Fruit fly (Drosophila melanogaster) whole organism, embryonic: ENCODE data around the gene alphaTub84B.

Source experiments
- Asciz ChIP-seq: fragments of 200-800 bp; sonication (Bioruptor generic); optimal IDR thresholded peaks from 2 replicates; lab custom pipeline; 2017; ENCODE audit warnings: missing biosample characterization, mild to moderate bottlenecking, missing genetic modification characterization, missing genetic modification reagents
- Bdp1 ChIP-seq: fragments of 200-800 bp; sonication (Bioruptor generic); optimal IDR thresholded peaks from 3 replicates; lab custom pipeline; 2016; ENCODE audit warnings: missing biosample characterization, missing genetic modification characterization
- CG10959 ChIP-seq: fragments of 200-800 bp; sonication (Bioruptor generic); IDR thresholded peaks from 2 replicates; pipeline ENCODE4 v1.3.6; 2022; ENCODE audit warnings: missing biosample characterization, missing genetic modification characterization
- CG11247 ChIP-seq: fragments of 200-800 bp; sonication (Bioruptor generic); IDR thresholded peaks from 2 replicates; pipeline ENCODE4 v1.3.6; 2022; ENCODE audit warnings: missing biosample characterization, missing genetic modification characterization
- CG15269 ChIP-seq: fragments of 200-800 bp; sonication (Bioruptor generic); optimal IDR thresholded peaks from 2 replicates; lab custom pipeline; 2018; ENCODE audit warnings: missing biosample characterization, mild to moderate bottlenecking, missing genetic modification characterization, moderate library complexity
- CG15514 ChIP-seq: fragments of 200-800 bp; sonication (Bioruptor generic); optimal IDR thresholded peaks from 3 replicates; lab custom pipeline; 2017; ENCODE audit warnings: missing biosample characterization, missing genetic modification characterization, mild to moderate bottlenecking, moderate library complexity, missing genetic modification reagents
- CG1603 ChIP-seq: fragments of 200-800 bp; sonication (Bioruptor generic); optimal IDR thresholded peaks from 2 replicates; lab custom pipeline; 2019; ENCODE audit warnings: missing biosample characterization, mild to moderate bottlenecking, missing genetic modification characterization, moderate library complexity
- CG1832 ChIP-seq: fragments of 200-800 bp; sonication (Bioruptor generic); optimal IDR thresholded peaks from 2 replicates; lab custom pipeline; 2017; ENCODE audit warnings: missing biosample characterization, mild to moderate bottlenecking, missing genetic modification characterization, inconsistent platforms
- CG18599 ChIP-seq: fragments of 200-800 bp; sonication (Bioruptor generic); optimal IDR thresholded peaks from 3 replicates; lab custom pipeline; 2017; ENCODE audit warnings: missing biosample characterization, missing genetic modification characterization, mild to moderate bottlenecking, moderate library complexity, missing genetic modification reagents
- CG18619 ChIP-seq: fragments of 200-800 bp; sonication (Bioruptor generic); optimal IDR thresholded peaks from 3 replicates; lab custom pipeline; 2017; ENCODE audit warnings: missing biosample characterization, mild to moderate bottlenecking, missing genetic modification characterization
- CG31365 ChIP-seq: fragments of 200-800 bp; sonication (Bioruptor generic); optimal IDR thresholded peaks from 2 replicates; lab custom pipeline; 2018; ENCODE audit warnings: missing biosample characterization, mild to moderate bottlenecking, missing genetic modification characterization
- CG31388 ChIP-seq: fragments of 200-800 bp; sonication (Bioruptor generic); optimal IDR thresholded peaks from 2 replicates; lab custom pipeline; 2016; ENCODE audit warnings: missing biosample characterization, missing genetic modification characterization
- CG4707 ChIP-seq: fragments of 200-800 bp; sonication (Bioruptor generic); optimal IDR thresholded peaks from 2 replicates; lab custom pipeline; 2018; ENCODE audit warnings: missing biosample characterization, mild to moderate bottlenecking, missing genetic modification characterization, moderate library complexity
- CG4854 ChIP-seq: fragments of 200-800 bp; sonication (Bioruptor generic); optimal IDR thresholded peaks from 2 replicates; lab custom pipeline; 2016; ENCODE audit warnings: missing biosample characterization, missing genetic modification characterization, inconsistent platforms
- CG6175 ChIP-seq: fragments of 200-800 bp; sonication (Bioruptor generic); IDR thresholded peaks from 3 replicates; pipeline ENCODE4 v1.3.6; 2022; ENCODE audit warnings: missing biosample characterization, missing genetic modification characterization
- CG6654 ChIP-seq: fragments of 200-800 bp; sonication (Bioruptor generic); optimal IDR thresholded peaks from 2 replicates; lab custom pipeline; 2017; ENCODE audit warnings: missing biosample characterization, mild to moderate bottlenecking, missing genetic modification characterization
- CG6791 ChIP-seq: fragments of 200-800 bp; sonication (Bioruptor generic); IDR thresholded peaks from 3 replicates; pipeline ENCODE4 v1.3.6; 2022; ENCODE audit warnings: missing biosample characterization, missing genetic modification characterization; ENCODE audit not compliant: partially characterized antibody
- CG6854 ChIP-seq: fragments of 200-800 bp; sonication (Bioruptor generic); optimal IDR thresholded peaks from 3 replicates; lab custom pipeline; 2017; ENCODE audit warnings: missing biosample characterization, mild to moderate bottlenecking, missing genetic modification characterization
- CG8388 ChIP-seq: fragments of 200-800 bp; sonication (Bioruptor generic); optimal IDR thresholded peaks from 2 replicates; lab custom pipeline; 2019; ENCODE audit warnings: missing biosample characterization, mild to moderate bottlenecking, missing genetic modification characterization, moderate library complexity
- CG8944 ChIP-seq: fragments of 200-800 bp; sonication (Bioruptor generic); optimal IDR thresholded peaks from 3 replicates; lab custom pipeline; 2016; ENCODE audit warnings: missing biosample characterization, missing genetic modification characterization
- CG9609 ChIP-seq: fragments of 200-800 bp; sonication (Bioruptor generic); optimal IDR thresholded peaks from 3 replicates; lab custom pipeline; 2016; ENCODE audit warnings: missing biosample characterization, missing genetic modification characterization
- CTCF ChIP-seq: fragments of 200-800 bp; sonication (Bioruptor generic); optimal IDR thresholded peaks from 2 replicates; lab custom pipeline; 2017; ENCODE audit warnings: missing biosample characterization, mild to moderate bottlenecking, missing genetic modification characterization, moderate library complexity
- Elba2 ChIP-seq: fragments of 200-800 bp; sonication (Bioruptor generic); optimal IDR thresholded peaks from 3 replicates; lab custom pipeline; 2016; ENCODE audit warnings: missing biosample characterization, missing genetic modification characterization
- Meics ChIP-seq: fragments of 200-800 bp; sonication (Bioruptor generic); optimal IDR thresholded peaks from 2 replicates; lab custom pipeline; 2017; ENCODE audit warnings: missing biosample characterization, mild to moderate bottlenecking, missing genetic modification characterization
- Myb ChIP-seq: fragments of 200-800 bp; sonication (Bioruptor generic); optimal IDR thresholded peaks from 2 replicates; lab custom pipeline; 2016; ENCODE audit warnings: missing biosample characterization, missing genetic modification characterization
- PHDP ChIP-seq: fragments of 200-800 bp; sonication (Bioruptor generic); optimal IDR thresholded peaks from 3 replicates; lab custom pipeline; 2018; ENCODE audit warnings: missing biosample characterization, mild to moderate bottlenecking, missing genetic modification characterization, moderate library complexity
- Sry-δ ChIP-seq: fragments of 200-800 bp; sonication (Bioruptor generic); optimal IDR thresholded peaks from 2 replicates; lab custom pipeline; 2016; ENCODE audit warnings: missing biosample characterization, missing genetic modification characterization
- Ssrp ChIP-seq: fragments of 200-800 bp; sonication (Bioruptor generic); optimal IDR thresholded peaks from 2 replicates; lab custom pipeline; 2018; ENCODE audit warnings: missing biosample characterization, mild to moderate bottlenecking, missing genetic modification characterization, moderate library complexity
- TFAM ChIP-seq: fragments of 200-800 bp; sonication (Bioruptor generic); optimal IDR thresholded peaks from 2 replicates; lab custom pipeline; 2017; ENCODE audit warnings: missing biosample characterization, missing genetic modification characterization, inconsistent platforms
- ato ChIP-seq: fragments of 200-800 bp; sonication (Bioruptor generic); IDR thresholded peaks from 2 replicates; pipeline ENCODE4 v1.3.6; 2022; ENCODE audit warnings: missing biosample characterization, missing genetic modification characterization; ENCODE audit not compliant: partially characterized antibody
- az2 ChIP-seq: fragments of 200-800 bp; sonication (Bioruptor generic); optimal IDR thresholded peaks from 3 replicates; lab custom pipeline; 2016; ENCODE audit warnings: missing biosample characterization, missing genetic modification characterization
- btn ChIP-seq: fragments of 200-800 bp; sonication (Bioruptor generic); optimal IDR thresholded peaks from 2 replicates; lab custom pipeline; 2016; ENCODE audit warnings: missing biosample characterization, missing genetic modification characterization
- chn ChIP-seq: fragments of 200-800 bp; sonication (Bioruptor generic); optimal IDR thresholded peaks from 2 replicates; lab custom pipeline; 2016; ENCODE audit warnings: missing biosample characterization, missing genetic modification characterization
- dm ChIP-seq: fragments of 200-800 bp; sonication (Bioruptor generic); optimal IDR thresholded peaks from 3 replicates; lab custom pipeline; 2016; ENCODE audit warnings: missing biosample characterization, missing genetic modification characterization
- dpn ChIP-seq, 2 experiments: fragments of 200-800 bp; sonication (Bioruptor generic); optimal IDR thresholded peaks; 3 replicates each; lab custom pipeline; 2016; ENCODE audit warnings: missing biosample characterization in 2 of 2, missing genetic modification characterization in 2 of 2
- emc ChIP-seq: fragments of 200-800 bp; sonication (Bioruptor generic); optimal IDR thresholded peaks from 2 replicates; lab custom pipeline; 2016; ENCODE audit warnings: missing biosample characterization, missing genetic modification characterization
- eyg ChIP-seq: fragments of 200-800 bp; sonication (Bioruptor generic); optimal IDR thresholded peaks from 3 replicates; lab custom pipeline; 2016; ENCODE audit warnings: missing biosample characterization, missing genetic modification characterization
- lov ChIP-seq, 2 experiments: fragments of 200-800 bp in 1 of 2; fragments of >200 bp in 1 of 2; sonication (Bioruptor generic) in 1 of 2; IDR thresholded peaks in 1 of 2; optimal IDR thresholded peaks in 1 of 2; 2 replicates in 1 of 2; 3 replicates in 1 of 2; pipeline versions ENCODE4 v1.3.6 to Lab custom; 2017 to 2022; ENCODE audit warnings: missing biosample characterization in 1 of 2, missing genetic modification characterization in 1 of 2
- mld ChIP-seq: fragments of 200-800 bp; sonication (Bioruptor generic); IDR thresholded peaks from 3 replicates; pipeline ENCODE4 v1.3.6; 2022; ENCODE audit warnings: missing biosample characterization, missing genetic modification characterization; ENCODE audit not compliant: partially characterized antibody
- onecut ChIP-seq: fragments of 200-800 bp; sonication (Bioruptor generic); IDR thresholded peaks from 2 replicates; pipeline ENCODE4 v1.3.6; 2022; ENCODE audit warnings: missing biosample characterization, missing genetic modification characterization
- p53 ChIP-seq: fragments of 200-800 bp; sonication (Bioruptor generic); optimal IDR thresholded peaks from 2 replicates; lab custom pipeline; 2016; ENCODE audit warnings: missing biosample characterization, missing genetic modification characterization
- pan ChIP-seq, 4 experiments: fragments of >200 bp in 3 of 4; fragments of 200-800 bp in 1 of 4; sonication (Bioruptor generic) in 1 of 4; optimal IDR thresholded peaks in 3 of 4; IDR thresholded peaks in 1 of 4; 2 replicates each; pipeline versions ENCODE4 v1.3.6 to Lab custom; 2017 to 2022; ENCODE audit warnings: missing biosample characterization in 2 of 4, missing genetic modification characterization in 2 of 4, mixed read lengths in 1 of 4
- pnt ChIP-seq: fragments of 200-800 bp; sonication (Bioruptor generic); optimal IDR thresholded peaks from 3 replicates; lab custom pipeline; 2016; ENCODE audit warnings: missing biosample characterization, missing genetic modification characterization
- pros ChIP-seq: fragments of 200-800 bp; sonication (Bioruptor generic); optimal IDR thresholded peaks from 3 replicates; lab custom pipeline; 2019; ENCODE audit warnings: missing biosample characterization, mild to moderate bottlenecking, missing genetic modification characterization, moderate library complexity
- pzg ChIP-seq: fragments of 200-800 bp; sonication (Bioruptor generic); optimal IDR thresholded peaks from 3 replicates; lab custom pipeline; 2018; ENCODE audit warnings: missing biosample characterization, mild to moderate bottlenecking, missing genetic modification characterization, moderate library complexity
- run ChIP-seq: fragments of 200-800 bp; sonication (Bioruptor generic); optimal IDR thresholded peaks from 3 replicates; lab custom pipeline; 2018; ENCODE audit warnings: missing biosample characterization, mild to moderate bottlenecking, missing genetic modification characterization
- sc ChIP-seq, 3 experiments: fragments of >200 bp in 2 of 3; fragments of 200-800 bp in 1 of 3; sonication (Bioruptor generic) in 1 of 3; optimal IDR thresholded peaks; 2 replicates in 2 of 3; 3 replicates in 1 of 3; lab custom pipeline; 2017; ENCODE audit warnings: mild to moderate bottlenecking in 1 of 3, missing biosample characterization in 1 of 3, missing genetic modification characterization in 1 of 3, missing genetic modification reagents in 1 of 3
- sug ChIP-seq: fragments of 200-800 bp; optimal IDR thresholded peaks from 2 replicates; lab custom pipeline; 2019; ENCODE audit warnings: missing biosample characterization, mild to moderate bottlenecking, missing genetic modification characterization, moderate library complexity

alphaTub84B gene

DNA sequence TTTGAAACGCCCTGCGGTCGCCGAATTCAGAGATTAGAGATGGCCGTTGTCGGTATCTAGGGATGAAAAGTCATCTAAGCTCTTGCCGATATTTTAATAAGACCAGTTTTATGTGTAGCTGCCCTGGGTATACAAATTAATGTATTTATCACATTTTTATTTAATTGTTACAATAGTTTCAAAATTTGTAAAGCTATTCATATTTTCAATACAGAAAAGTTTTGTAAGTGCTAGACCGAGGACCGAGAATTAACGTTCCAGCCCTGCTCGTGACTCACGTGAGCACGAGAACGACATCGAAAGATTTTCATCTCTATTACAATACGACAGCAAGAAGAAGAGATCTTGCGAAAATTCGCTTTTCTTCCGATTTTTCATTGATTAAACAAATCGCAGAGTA is 19.3 kb upstream of the alphaTub84B start, which contains the start of the genes CG1105 and CG1965 (continued):
- peak; percentile 86 for TF ChIP-seq ato (GFP tag; lab: Robert Waterston, UW)
- TF ChIP-seq onecut (GFP tag; lab: Robert Waterston, UW) = peak; percentile 82
- TF ChIP-seq mld = peak; percentile 88
- TF ChIP-seq Asciz = peak; percentile 71
- TF ChIP-seq CG1603 = peak; percentile 93
- peak; percentile 97 for TF ChIP-seq chn (GFP tag; lab: Kevin White, UChicago)
- TF ChIP-seq CG4854 = peak; percentile 89
- peak; percentile 94 for TF ChIP-seq pnt (GFP tag; lab: Kevin White, UChicago)
- TF ChIP-seq CG6791 (GFP tag; lab: Robert Waterston, UW) = peak; percentile 94
- no peak for TF ChIP-seq sc (optimal IDR thresholded peaks at IDR 0.05; lab: Kevin White, UChicago)
- peak; percentile 68 for TF ChIP-seq sc (GFP tag; optimal IDR thresholded peaks at IDR 0.05; lab: Kevin White, UChicago)
- peak; percentile 67 for TF ChIP-seq CTCF (GFP tag; lab: Kevin White, UChicago)
- peak; percentile 92 for TF ChIP-seq sug (tag; lab: Kevin White, UChicago)
- TF ChIP-seq CG4707 (GFP tag; lab: Kevin White, UChicago) = peak; percentile 47
- no peak for TF ChIP-seq pan (optimal IDR thresholded peaks at IDR 0.05; lab: Kevin White, UChicago)
- peak in 1 of 2 experiments; percentile 93 for TF ChIP-seq pan (GFP tag; optimal IDR thresholded peaks at IDR 0.05 in 1 of 2, IDR thresholded peaks at IDR 0.05 in 1 of 2)
- peak; percentile 70 for TF ChIP-seq btn
- TF ChIP-seq p53 = peak; percentile 82
- peak; percentile 19 for TF ChIP-seq CG31365
- no peak for TF ChIP-seq CG1832 (GFP tag; lab: Kevin White, UChicago)
- TF ChIP-seq Meics (GFP tag; lab: Kevin White, UChicago) = peak; percentile 88
- TF ChIP-seq CG15514 (GFP tag; lab: Kevin White, UChicago) = peak; percentile 91
- TF ChIP-seq pzg (GFP tag; lab: Kevin White, UChicago) = peak; percentile 91
- TF ChIP-seq CG18619 = peak; percentile 85
- peak; percentile 93 for TF ChIP-seq CG11247
- TF ChIP-seq Sry-δ (GFP tag; lab: Kevin White, UChicago) = peak; percentile 100
- TF ChIP-seq pros (GFP tag; lab: Kevin White, UChicago) = no peak
- no peak for TF ChIP-seq CG6854 (GFP tag; lab: Kevin White, UChicago)
- peak; percentile 76 for TF ChIP-seq eyg (GFP tag; lab: Kevin White, UChicago)
- peak; percentile 87 for TF ChIP-seq Elba2 (GFP tag; lab: Kevin White, UChicago)
- peak; percentile 94 for TF ChIP-seq CG8944
- TF ChIP-seq CG18599 (GFP tag; lab: Kevin White, UChicago) = peak; percentile 90
- TF ChIP-seq CG9609 = peak; percentile 90
- peak; percentile 91 for TF ChIP-seq CG15269 (tag; lab: Kevin White, UChicago)
- TF ChIP-seq CG8388 (GFP tag; lab: Kevin White, UChicago) = peak; percentile 85
- peak; percentile 15 for TF ChIP-seq TFAM (GFP tag; lab: Kevin White, UChicago)
- TF ChIP-seq lov (optimal IDR thresholded peaks at IDR 0.05; lab: Kevin White, UChicago) = no peak
- TF ChIP-seq lov (GFP tag; IDR thresholded peaks at IDR 0.05; lab: Robert Waterston, UW) = peak; percentile 71; the same call in 1 of the 3 replicates
- peak; percentile 94 for TF ChIP-seq Ssrp
- peak; percentile 87 for TF ChIP-seq CG6175 (GFP tag; lab: Robert Waterston, UW)
- peak; percentile 87 for TF ChIP-seq CG10959 (GFP tag; lab: Robert Waterston, UW)
- peak; percentile 63 for TF ChIP-seq CG6654 (GFP tag; lab: Kevin White, UChicago)
- peak; percentile 82 for TF ChIP-seq run
- peak; percentile 85 for TF ChIP-seq emc
- TF ChIP-seq az2 = peak; percentile 95
- peak; percentile 91 for TF ChIP-seq PHDP
- TF ChIP-seq dpn (GFP tag; optimal IDR thresholded peaks at IDR 0.05; lab: Kevin White, UChicago) = peak; percentile 96 to 97
- TF ChIP-seq dm (GFP tag; lab: Kevin White, UChicago) = peak; percentile 92
- peak; percentile 83 for TF ChIP-seq Myb (GFP tag; lab: Kevin White, UChicago)
- TF ChIP-seq Bdp1 (GFP tag; lab: Kevin White, UChicago) = peak; percentile 85
- TF ChIP-seq CG31388 (GFP tag; lab: Kevin White, UChicago) = peak; percentile 90
